Fruit fly (Drosophila melanogaster) whole organism, embryonic: Measurements from ENCODE around the gene HIP-R.

ENCODE experiments used
- Asciz ChIP-seq: fragments of 200-800 bp; sonication (Bioruptor generic); optimal IDR thresholded peaks from 2 replicates; lab custom pipeline; 2017; ENCODE audit warnings: missing biosample characterization, mild to moderate bottlenecking, missing genetic modification characterization, missing genetic modification reagents
- Awh ChIP-seq: fragments of 200-800 bp; sonication (Bioruptor generic); IDR thresholded peaks from 2 replicates; pipeline ENCODE4, ENCODE4 v1.3.6; 2022; ENCODE audit warnings: missing biosample characterization, missing genetic modification characterization
- B-H2 ChIP-seq: fragments of 200-800 bp; sonication (Bioruptor generic); optimal IDR thresholded peaks from 2 replicates; lab custom pipeline; 2018; ENCODE audit warnings: missing biosample characterization, mild to moderate bottlenecking, missing genetic modification characterization
- CG11560 ChIP-seq: fragments of 200-800 bp; sonication (Bioruptor generic); IDR thresholded peaks from 3 replicates; pipeline ENCODE4 v1.3.6; 2022; ENCODE audit warnings: missing biosample characterization, missing genetic modification characterization
- CG11695 ChIP-seq: fragments of 200-800 bp; sonication (Bioruptor generic); IDR thresholded peaks from 3 replicates; pipeline ENCODE4 v1.3.6; 2022; ENCODE audit warnings: missing biosample characterization, missing genetic modification characterization
- CG14667 ChIP-seq: fragments of 200-800 bp; sonication (Bioruptor generic); IDR thresholded peaks from 2 replicates; pipeline ENCODE4 v1.3.6; 2022; ENCODE audit warnings: missing biosample characterization, missing genetic modification characterization
- CG14710 ChIP-seq: fragments of 200-800 bp; sonication (Bioruptor generic); optimal IDR thresholded peaks from 3 replicates; lab custom pipeline; 2019; ENCODE audit warnings: missing biosample characterization, mild to moderate bottlenecking, missing genetic modification characterization, moderate library complexity
- CG14860 ChIP-seq: fragments of 200-800 bp; sonication (Bioruptor generic); IDR thresholded peaks from 3 replicates; pipeline ENCODE4 v1.3.6; 2022; ENCODE audit warnings: missing biosample characterization, missing genetic modification characterization; ENCODE audit not compliant: partially characterized antibody
- CG15479 ChIP-seq: fragments of 200-800 bp; sonication (Bioruptor generic); optimal IDR thresholded peaks from 3 replicates; lab custom pipeline; 2019; ENCODE audit warnings: missing biosample characterization, mild to moderate bottlenecking, missing genetic modification characterization, moderate library complexity
- CG15601 ChIP-seq: fragments of 200-800 bp; sonication (Bioruptor generic); optimal IDR thresholded peaks from 3 replicates; lab custom pipeline; 2019; ENCODE audit warnings: missing biosample characterization, mild to moderate bottlenecking, missing genetic modification characterization, moderate library complexity
- CG1647 ChIP-seq: fragments of 200-800 bp; sonication (Bioruptor generic); optimal IDR thresholded peaks from 3 replicates; lab custom pipeline; 2016; ENCODE audit warnings: missing biosample characterization, missing genetic modification characterization
- CG17361 ChIP-seq: fragments of 200-800 bp; sonication (Bioruptor generic); IDR thresholded peaks from 3 replicates; pipeline ENCODE4 v1.3.6; 2022; ENCODE audit warnings: missing biosample characterization, missing genetic modification characterization
- CG18599 ChIP-seq: fragments of 200-800 bp; sonication (Bioruptor generic); optimal IDR thresholded peaks from 3 replicates; lab custom pipeline; 2017; ENCODE audit warnings: missing biosample characterization, missing genetic modification characterization, mild to moderate bottlenecking, moderate library complexity, missing genetic modification reagents
- CG2712 ChIP-seq: fragments of 200-800 bp; optimal IDR thresholded peaks from 3 replicates; lab custom pipeline; 2019; ENCODE audit warnings: missing biosample characterization, mild to moderate bottlenecking, missing genetic modification characterization, moderate library complexity
- CG30403 ChIP-seq: fragments of 200-800 bp; sonication (Bioruptor generic); optimal IDR thresholded peaks from 3 replicates; lab custom pipeline; 2016; ENCODE audit warnings: missing biosample characterization, missing genetic modification characterization
- CG31388 ChIP-seq: fragments of 200-800 bp; sonication (Bioruptor generic); optimal IDR thresholded peaks from 2 replicates; lab custom pipeline; 2016; ENCODE audit warnings: missing biosample characterization, missing genetic modification characterization
- CG34224 ChIP-seq: fragments of 200-800 bp; sonication (Bioruptor generic); IDR thresholded peaks from 3 replicates; pipeline ENCODE4 v1.3.6; 2022; ENCODE audit warnings: missing biosample characterization, missing genetic modification characterization; ENCODE audit not compliant: partially characterized antibody
- CG4282 ChIP-seq: fragments of 200-800 bp; sonication (Bioruptor generic); optimal IDR thresholded peaks from 2 replicates; lab custom pipeline; 2016; ENCODE audit warnings: missing biosample characterization, missing genetic modification characterization
- CG4404 ChIP-seq: fragments of 200-800 bp; sonication (Bioruptor generic); IDR thresholded peaks from 2 replicates; pipeline ENCODE4 v1.3.6; 2022; ENCODE audit warnings: missing biosample characterization, missing genetic modification characterization
- Camta ChIP-seq: fragments of 200-800 bp; sonication (Bioruptor generic); optimal IDR thresholded peaks from 2 replicates; lab custom pipeline; 2016; ENCODE audit warnings: missing biosample characterization, missing genetic modification characterization
- CrebB ChIP-seq: fragments of 200-800 bp; sonication (Bioruptor generic); optimal IDR thresholded peaks from 3 replicates; lab custom pipeline; 2018; ENCODE audit warnings: missing biosample characterization, mild to moderate bottlenecking, missing genetic modification characterization
- Drgx ChIP-seq: fragments of 200-800 bp; sonication (Bioruptor generic); IDR thresholded peaks from 2 replicates; pipeline ENCODE4 v1.3.6; 2022; ENCODE audit warnings: missing biosample characterization, missing genetic modification characterization
- HLH4C ChIP-seq: fragments of 200-800 bp; sonication (Bioruptor generic); IDR thresholded peaks from 3 replicates; pipeline ENCODE4 v1.3.6; 2022; ENCODE audit warnings: missing biosample characterization, missing genetic modification characterization; ENCODE audit not compliant: partially characterized antibody
- HLH54F ChIP-seq: fragments of 200-800 bp; sonication (Bioruptor generic); optimal IDR thresholded peaks from 3 replicates; lab custom pipeline; 2016; ENCODE audit warnings: missing biosample characterization, missing genetic modification characterization
- HLHmδ ChIP-seq: fragments of 200-800 bp; sonication (Bioruptor generic); optimal IDR thresholded peaks from 2 replicates; lab custom pipeline; 2018; ENCODE audit warnings: missing biosample characterization, mild to moderate bottlenecking, missing genetic modification characterization, moderate library complexity
- Hand ChIP-seq: fragments of 200-800 bp; sonication (Bioruptor generic); optimal IDR thresholded peaks from 2 replicates; lab custom pipeline; 2017; ENCODE audit warnings: mild to moderate bottlenecking, missing biosample characterization, missing genetic modification reagents, missing genetic modification characterization
- Hsf ChIP-seq: fragments of 200-800 bp; sonication (Bioruptor generic); optimal IDR thresholded peaks from 3 replicates; lab custom pipeline; 2016; ENCODE audit warnings: missing biosample characterization, missing genetic modification characterization
- MTF-1 ChIP-seq: fragments of 200-800 bp; sonication (Bioruptor generic); optimal IDR thresholded peaks from 2 replicates; lab custom pipeline; 2018; ENCODE audit warnings: missing biosample characterization, mild to moderate bottlenecking, missing genetic modification characterization, borderline replicate concordance
- Myb ChIP-seq: fragments of 200-800 bp; sonication (Bioruptor generic); optimal IDR thresholded peaks from 2 replicates; lab custom pipeline; 2016; ENCODE audit warnings: missing biosample characterization, missing genetic modification characterization
- NK7.1 ChIP-seq: fragments of 200-800 bp; sonication (Bioruptor generic); optimal IDR thresholded peaks from 3 replicates; lab custom pipeline; 2016; ENCODE audit warnings: missing biosample characterization, missing genetic modification characterization
- Oli ChIP-seq: fragments of 200-800 bp; sonication (Bioruptor generic); optimal IDR thresholded peaks from 2 replicates; lab custom pipeline; 2018; ENCODE audit warnings: missing biosample characterization, mild to moderate bottlenecking, missing genetic modification characterization, moderate library complexity
- Opbp ChIP-seq: fragments of 200-800 bp; sonication (Bioruptor generic); IDR thresholded peaks from 3 replicates; pipeline ENCODE4 v1.3.6; 2022; ENCODE audit warnings: missing biosample characterization, missing genetic modification characterization; ENCODE audit not compliant: partially characterized antibody
- Sry-β ChIP-seq: fragments of 200-800 bp; sonication (Bioruptor generic); optimal IDR thresholded peaks from 2 replicates; lab custom pipeline; 2018; ENCODE audit warnings: missing biosample characterization, mild to moderate bottlenecking, missing genetic modification characterization, moderate library complexity
- Vsx1 ChIP-seq: fragments of 200-800 bp; sonication (Bioruptor generic); optimal IDR thresholded peaks from 2 replicates; lab custom pipeline; 2017; ENCODE audit warnings: missing biosample characterization, mild to moderate bottlenecking, missing genetic modification characterization, missing genetic modification reagents
- dmrt99B ChIP-seq: fragments of 200-800 bp; sonication (Bioruptor generic); optimal IDR thresholded peaks from 2 replicates; lab custom pipeline; 2018; ENCODE audit warnings: missing biosample characterization, mild to moderate bottlenecking, missing genetic modification characterization, moderate library complexity
- esg ChIP-seq: fragments of 200-800 bp; sonication (Bioruptor generic); conservative IDR thresholded peaks from 2 replicates; pipeline ENCODE4 v1.3.6; 2022; ENCODE audit warnings: missing biosample characterization, missing genetic modification characterization
- fu2 ChIP-seq: fragments of 200-800 bp; sonication (Bioruptor generic); optimal IDR thresholded peaks from 2 replicates; lab custom pipeline; 2016; ENCODE audit warnings: missing biosample characterization, missing genetic modification characterization
- inv ChIP-seq: fragments of 200-800 bp; sonication (Bioruptor generic); IDR thresholded peaks from 2 replicates; pipeline ENCODE4 v1.3.6; 2022; ENCODE audit warnings: missing biosample characterization, missing genetic modification characterization; ENCODE audit not compliant: partially characterized antibody
- lilli ChIP-seq: fragments of 200-800 bp; sonication (Bioruptor generic); optimal IDR thresholded peaks from 3 replicates; lab custom pipeline; 2016; ENCODE audit warnings: missing biosample characterization, missing genetic modification characterization
- mam ChIP-seq: fragments of 200-800 bp; sonication (Bioruptor generic); optimal IDR thresholded peaks from 3 replicates; lab custom pipeline; 2016; ENCODE audit warnings: missing biosample characterization, missing genetic modification characterization
- oc ChIP-seq: fragments of 200-800 bp; sonication (Bioruptor generic); optimal IDR thresholded peaks from 2 replicates; lab custom pipeline; 2018; ENCODE audit warnings: missing biosample characterization, mild to moderate bottlenecking, missing genetic modification characterization, moderate library complexity
- ranshi ChIP-seq: fragments of 200-800 bp; sonication (Bioruptor generic); IDR thresholded peaks from 2 replicates; pipeline ENCODE4 v1.3.6; 2022; ENCODE audit warnings: missing biosample characterization, missing genetic modification characterization
- repo ChIP-seq: fragments of 200-800 bp; sonication (Bioruptor generic); optimal IDR thresholded peaks from 2 replicates; lab custom pipeline; 2016; ENCODE audit warnings: missing biosample characterization, missing genetic modification characterization
- run ChIP-seq: fragments of 200-800 bp; sonication (Bioruptor generic); optimal IDR thresholded peaks from 3 replicates; lab custom pipeline; 2018; ENCODE audit warnings: missing biosample characterization, mild to moderate bottlenecking, missing genetic modification characterization
- slbo ChIP-seq: fragments of 200-800 bp; sonication (Bioruptor generic); IDR thresholded peaks from 2 replicates; pipeline ENCODE4 v1.3.6; 2022; ENCODE audit warnings: missing biosample characterization, missing genetic modification characterization
- sug ChIP-seq: fragments of 200-800 bp; optimal IDR thresholded peaks from 2 replicates; lab custom pipeline; 2019; ENCODE audit warnings: missing biosample characterization, mild to moderate bottlenecking, missing genetic modification characterization, moderate library complexity
- tll ChIP-seq, 2 experiments: fragments of 200-800 bp in 1 of 2; fragments of >200 bp in 1 of 2; sonication (Bioruptor generic) in 1 of 2; optimal IDR thresholded peaks; 2 replicates each; lab custom pipeline; 2017 to 2019; ENCODE audit warnings: missing biosample characterization in 2 of 2, missing genetic modification characterization in 2 of 2, mild to moderate bottlenecking in 1 of 2, moderate library complexity in 1 of 2
- unc-4 ChIP-seq: fragments of 200-800 bp; sonication (Bioruptor generic); IDR thresholded peaks from 2 replicates; pipeline ENCODE4 v1.3.6; 2022; ENCODE audit warnings: missing biosample characterization, missing genetic modification characterization; ENCODE audit not compliant: partially characterized antibody
- usp ChIP-seq: fragments of >200 bp; optimal IDR thresholded peaks from 2 replicates; lab custom pipeline; 2017; ENCODE audit warnings: missing biosample characterization, missing genetic modification characterization
- wek ChIP-seq: fragments of 200-800 bp; sonication (Bioruptor generic); optimal IDR thresholded peaks from 3 replicates; lab custom pipeline; 2018; ENCODE audit warnings: missing biosample characterization, mild to moderate bottlenecking, missing genetic modification characterization, moderate library complexity
- zfh1 ChIP-seq: fragments of 200-800 bp; sonication (Bioruptor generic); IDR thresholded peaks from 3 replicates; pipeline ENCODE4 v1.3.6; 2022; ENCODE audit warnings: missing biosample characterization, missing genetic modification characterization

Gene HIP-R

DNA sequence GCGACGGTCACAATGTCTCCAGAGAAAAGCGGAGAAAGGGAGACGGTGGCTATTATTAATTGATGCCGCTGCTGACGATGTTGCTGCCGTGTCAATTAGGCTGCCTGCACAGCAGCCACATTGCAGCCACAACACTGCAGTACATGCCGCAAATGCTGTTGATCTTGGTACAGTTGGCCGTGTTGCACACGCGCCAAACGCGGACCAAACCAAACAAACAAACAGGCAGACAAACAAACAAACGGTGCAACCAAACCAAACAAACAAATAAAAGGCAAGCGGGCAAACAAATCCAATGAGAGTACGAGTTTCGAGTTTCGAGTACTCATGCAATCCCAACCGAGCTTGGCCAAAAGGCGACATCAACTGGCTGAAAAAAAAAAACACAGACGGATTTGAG is 42.5 kb downstream of the HIP-R start (continued):
- TF ChIP-seq slbo (GFP tag; lab: Robert Waterston, UW) (no peak), Camta (GFP tag; lab: Kevin White, UChicago) (no peak), Hsf (no peak), esg (GFP tag; lab: Robert Waterston, UW) (no peak), zfh1 (GFP tag; lab: Robert Waterston, UW) (no peak), lilli (no peak), CG15479 (peak; percentile 7), CG14860 (GFP tag; lab: Robert Waterston, UW) (no peak), Vsx1 (GFP tag; lab: Kevin White, UChicago) (no peak), MTF-1 (GFP tag; lab: Kevin White, UChicago) (peak; percentile 61), CG15601 (tag; lab: Kevin White, UChicago) (no peak), inv (GFP tag; lab: Robert Waterston, UW) (no peak), CG4404 (GFP tag; lab: Robert Waterston, UW) (no peak), HLH54F (GFP tag; lab: Kevin White, UChicago) (no peak), CG30403 (GFP tag; lab: Kevin White, UChicago) (no peak), Drgx (GFP tag; lab: Robert Waterston, UW) (no peak), CG11695 (GFP tag; lab: Robert Waterston, UW) (no peak), unc-4 (GFP tag; lab: Robert Waterston, UW) (no peak), wek (GFP tag; lab: Kevin White, UChicago) (peak; percentile 36), tll (GFP tag; optimal IDR thresholded peaks at IDR 0.05; lab: Kevin White, UChicago) (peak in 1 of 2 experiments; percentile 14), usp (GFP tag; lab: Kevin White, UChicago) (no peak), HLHmδ (GFP tag; lab: Kevin White, UChicago) (peak; percentile 63), dmrt99B (no peak), oc (tag; lab: Kevin White, UChicago) (no peak), CG1647 (GFP tag; lab: Kevin White, UChicago) (no peak), fu2 (GFP tag; lab: Kevin White, UChicago) (no peak), sug (tag; lab: Kevin White, UChicago) (no peak), Oli (no peak), CG17361 (GFP tag; lab: Robert Waterston, UW) (no peak), HLH4C (GFP tag; lab: Robert Waterston, UW) (no peak), CG34224 (GFP tag; lab: Robert Waterston, UW) (no peak), Asciz (peak; percentile 34), Myb (no peak), CG2712 (peak; percentile 9), B-H2 (GFP tag; lab: Kevin White, UChicago) (no peak), ranshi (no peak), CG14710 (tag; lab: Kevin White, UChicago) (peak; percentile 28), CG18599 (GFP tag; lab: Kevin White, UChicago) (no peak), CrebB (no peak), mam (no peak), CG14667 (GFP tag; lab: Robert Waterston, UW) (no peak), Awh (no peak), NK7.1 (no peak), run (tag; lab: Kevin White, UChicago) (no peak), CG31388 (GFP tag; lab: Kevin White, UChicago) (no peak), repo (no peak), CG11560 (tag; lab: Robert Waterston, UW) (no peak), Hand (GFP tag; lab: Kevin White, UChicago) (no peak), Sry-β (GFP tag; lab: Kevin White, UChicago) (no peak), Opbp (GFP tag; lab: Robert Waterston, UW) (no peak), CG4282 (GFP tag; lab: Kevin White, UChicago) (no peak)
